Fruit fly (Drosophila melanogaster): ENCODE results near the gene Dop1R2.

DNA sequence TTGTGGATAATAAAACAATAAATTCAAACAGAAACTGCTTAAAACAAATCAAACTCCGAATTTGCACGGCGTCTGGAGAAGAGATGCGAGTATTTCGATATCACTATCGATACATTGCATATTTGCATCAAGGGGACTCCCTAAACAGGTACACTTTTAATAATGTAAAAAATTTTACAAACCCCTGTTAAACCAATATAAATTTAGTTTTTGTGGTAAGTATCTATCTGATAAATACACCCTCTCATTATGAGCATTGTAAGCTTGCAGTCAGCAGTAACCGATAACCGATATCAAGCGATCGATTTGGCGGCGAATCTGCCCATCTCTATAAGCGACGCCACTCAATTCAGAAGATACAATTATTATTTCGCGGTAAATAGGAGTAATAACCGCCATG is 15.5 kb upstream of the Dop1R2 start, which contains the start of the genes Bub3 and Cap-D2:
- TF ChIP-seq CG31627 (GFP tag; optimal IDR thresholded peaks at IDR 0.05) (peak; percentile 74), fd85E (GFP tag; optimal IDR thresholded peaks at IDR 0.05) (no peak), CG7368 (GFP tag; optimal IDR thresholded peaks at IDR 0.05) (peak; percentile 31), CG6854 (GFP tag; optimal IDR thresholded peaks at IDR 0.05) (no peak), CG9139 (GFP tag; optimal IDR thresholded peaks at IDR 0.05) (no peak), CG16779 (tag; optimal IDR thresholded peaks at IDR 0.05) (no peak), Lpt (GFP tag; optimal IDR thresholded peaks at IDR 0.05) (peak; percentile 54)
